Worm (Caenorhabditis elegans): Measurements from ENCODE around the gene him-10.
A peak's percentile ranks its signal among the peaks of the same experiment; 100 is the strongest.

ce11 chrIII:5839147-5839546 lies 36.1 kb downstream of the him-10 start:
- TF ChIP-seq mel-28 (tag; optimal IDR thresholded peaks at IDR 0.05; ENCODE audit: borderline replicate concordance): no peak
- TF ChIP-seq gei-17 (GFP tag; optimal IDR thresholded peaks at IDR 0.05): no peak
- TF ChIP-seq F49E8.2 (tag; optimal IDR thresholded peaks at IDR 0.05; ENCODE audit: insufficient read depth): no peak
- TF ChIP-seq nfyb-1 (GFP tag; IDR thresholded peaks at IDR 0.05): peak; percentile 32; the same call in 1 of the 2 replicates
- TF ChIP-seq ccch-3 (GFP tag; optimal IDR thresholded peaks at IDR 0.05): no peak
- TF ChIP-seq hsf-1 (GFP tag; IDR thresholded peaks at IDR 0.05): no peak
- no peak for TF ChIP-seq mes-4 (tag; optimal IDR thresholded peaks at IDR 0.05)
- no peak for TF ChIP-seq somi-1 (GFP tag; optimal IDR thresholded peaks at IDR 0.05)
- no peak for TF ChIP-seq let-526 (GFP tag; IDR thresholded peaks at IDR 0.05)
- TF ChIP-seq B0261.1 (tag; optimal IDR thresholded peaks at IDR 0.05): no peak
- no peak for TF ChIP-seq mxl-1 (tag; optimal IDR thresholded peaks at IDR 0.05)
- no peak for TF ChIP-seq ZK185.1 (tag; optimal IDR thresholded peaks at IDR 0.05; ENCODE audit: poor library complexity, severe bottlenecking)
- no peak for TF ChIP-seq pha-4 (tag; optimal IDR thresholded peaks at IDR 0.05)
- TF ChIP-seq nfya-2 (GFP tag; IDR thresholded peaks at IDR 0.05): no peak

Measured in whole organism, young adult.